Worm (Caenorhabditis elegans) whole organism, L3 larva: Measurements from ENCODE around the gene abcf-1.

Source experiments
- R02D3.7 ChIP-seq: fragments of 150-350 bp; optimal IDR thresholded peaks from 2 replicates; lab custom pipeline; 2014; ENCODE audit warnings: missing biosample characterization, missing genetic modification characterization
- ama-1 ChIP-seq: fragments of 150-350 bp; optimal IDR thresholded peaks from 2 replicates; lab custom pipeline; 2018
- elt-3 ChIP-seq, 3 experiments: fragments of 150-350 bp in 1 of 3; sonication (generic microtip) in 2 of 3; optimal IDR thresholded peaks; 2 replicates in 2 of 3; 4 replicates in 1 of 3; lab custom pipeline; 2014 to 2017; ENCODE audit warnings: missing biosample characterization in 3 of 3, missing genetic modification characterization in 3 of 3
- eor-1 ChIP-seq, 2 experiments: fragments of 150-350 bp; optimal IDR thresholded peaks; 2 replicates each; lab custom pipeline; 2014 to 2018; ENCODE audit warnings: missing biosample characterization in 2 of 2, missing genetic modification characterization in 2 of 2
- fkh-10 ChIP-seq: sonication (generic microtip); optimal IDR thresholded peaks from 2 replicates; lab custom pipeline; 2017; ENCODE audit warnings: missing biosample characterization, missing genetic modification reagents, missing genetic modification characterization
- jun-1 ChIP-seq: fragments of 150-350 bp; optimal IDR thresholded peaks from 2 replicates; lab custom pipeline; 2014; ENCODE audit warnings: missing biosample characterization, missing genetic modification reagents, missing genetic modification characterization
- mdl-1 ChIP-seq: fragments of 150-350 bp; optimal IDR thresholded peaks from 2 replicates; lab custom pipeline; 2014; ENCODE audit warnings: missing biosample characterization, missing genetic modification characterization
- nhr-237 ChIP-seq: fragments of 150-350 bp; optimal IDR thresholded peaks from 2 replicates; lab custom pipeline; 2014; ENCODE audit warnings: missing biosample characterization, missing genetic modification characterization
- nhr-25 ChIP-seq: sonication (generic microtip); optimal IDR thresholded peaks from 2 replicates; lab custom pipeline; 2017; ENCODE audit warnings: missing biosample characterization, missing genetic modification characterization
- pha-4 ChIP-seq: fragments of 150-350 bp; optimal IDR thresholded peaks from 2 replicates; lab custom pipeline; 2014; ENCODE audit warnings: missing biosample characterization, missing genetic modification reagents, missing genetic modification characterization
- ztf-11 ChIP-seq: fragments of 150-350 bp; optimal IDR thresholded peaks from 2 replicates; lab custom pipeline; 2014; ENCODE audit warnings: missing biosample characterization, missing genetic modification characterization

DNA sequence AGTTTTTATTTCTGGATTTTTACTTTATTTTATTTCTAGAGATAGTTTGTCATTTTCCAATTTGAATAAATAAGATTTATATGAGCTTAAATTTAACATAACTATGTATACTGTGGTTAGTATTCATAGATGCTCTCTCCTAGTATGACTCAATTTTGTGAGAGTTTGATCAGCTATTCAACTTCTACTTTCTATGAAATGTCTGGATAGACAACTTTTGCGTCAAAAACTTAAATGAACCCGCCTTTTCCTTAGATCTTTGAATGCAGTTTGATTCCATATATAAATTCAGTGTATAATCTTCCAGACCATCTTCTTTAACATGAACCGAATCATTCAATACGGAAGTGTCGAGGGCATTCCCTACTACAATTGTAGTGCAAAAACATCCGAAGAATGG, 5.8 kb upstream of the abcf-1 start, which contains the start of gene srt-43:
- TF ChIP-seq ztf-11 (tag; lab: Kevin White, UChicago) (no peak), fkh-10 (GFP tag; lab: Kevin White, UChicago) (no peak), R02D3.7 (tag; lab: Kevin White, UChicago) (no peak), nhr-237 (tag; lab: Kevin White, UChicago) (no peak), nhr-25 (tag; lab: Kevin White, UChicago) (no peak), mdl-1 (tag; lab: Kevin White, UChicago) (no peak), pha-4 (tag; lab: Kevin White, UChicago) (no peak), eor-1 (tag; optimal IDR thresholded peaks at IDR 0.05; lab: Kevin White, UChicago) (no peak), jun-1 (tag; lab: Kevin White, UChicago) (no peak), ama-1 (no peak), elt-3 (tag; optimal IDR thresholded peaks at IDR 0.05; lab: Kevin White, UChicago) (no peak)
